Fruit fly (Drosophila melanogaster) Kc167 (cell line): Measurements from ENCODE around the gene CG13012.

ENCODE experiments used
- Myc ChIP-seq: fragments of >200 bp; optimal IDR thresholded peaks from 2 replicates; lab custom pipeline; 2017; ENCODE audit warnings: missing external identifiers
- Sin3A ChIP-seq: fragments of >200 bp; optimal IDR thresholded peaks from 2 replicates; lab custom pipeline; 2018; ENCODE audit warnings: missing external identifiers
- h ChIP-seq: fragments of >200 bp; optimal IDR thresholded peaks from 3 replicates; lab custom pipeline; 2018; ENCODE audit warnings: missing external identifiers
- insv ChIP-seq: fragments of >200 bp; optimal IDR thresholded peaks from 3 replicates; lab custom pipeline; 2018; ENCODE audit warnings: missing external identifiers
- psq ChIP-seq: fragments of >200 bp; optimal IDR thresholded peaks from 2 replicates; lab custom pipeline; 2017; ENCODE audit warnings: missing external identifiers
- ttk ChIP-seq: sonication (Bioruptor generic); optimal IDR thresholded peaks from 2 replicates; lab custom pipeline; 2017; ENCODE audit warnings: missing external identifiers

CG13012 gene

DNA sequence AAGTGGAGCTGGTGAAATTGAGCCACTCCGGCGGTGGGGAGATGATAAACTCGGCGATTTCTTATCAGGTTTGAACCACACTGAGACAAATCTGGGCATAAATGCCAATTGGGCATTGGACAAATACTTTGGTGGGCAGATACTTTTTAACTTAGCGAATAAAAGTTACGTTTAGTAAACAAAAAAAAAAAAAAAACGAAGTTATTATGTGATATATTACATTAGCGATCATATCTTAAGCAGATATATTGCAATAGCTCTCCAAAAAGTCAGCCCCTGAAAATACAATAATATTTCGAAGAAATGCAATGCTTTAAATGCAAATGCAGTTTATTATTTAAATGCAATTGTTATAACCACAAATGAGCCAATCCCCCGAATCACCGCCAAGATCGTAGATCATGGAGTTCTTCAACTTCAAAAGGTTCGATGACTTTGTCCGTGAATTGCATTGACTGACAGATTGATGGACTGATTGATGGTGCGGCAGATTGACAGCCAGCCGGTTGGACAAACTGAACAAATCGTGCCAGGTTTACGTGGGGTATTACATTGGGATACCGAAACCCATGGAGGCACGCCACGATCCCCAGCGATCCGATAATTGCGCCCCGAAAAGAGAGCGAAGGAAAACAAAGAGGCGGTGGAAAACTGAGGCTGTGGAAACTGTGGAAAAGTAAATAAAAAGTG, 21.5 kb upstream of the CG13012 start:
- TF ChIP-seq psq (lab: Kevin White, UChicago), result no peak
- no peak for TF ChIP-seq Sin3A (lab: Kevin White, UChicago)
- no peak for TF ChIP-seq ttk (lab: Kevin White, UChicago)
- no peak for TF ChIP-seq h (lab: Kevin White, UChicago)
- TF ChIP-seq Myc (lab: Kevin White, UChicago), result no peak
- TF ChIP-seq insv (lab: Kevin White, UChicago), result no peak

DNA sequence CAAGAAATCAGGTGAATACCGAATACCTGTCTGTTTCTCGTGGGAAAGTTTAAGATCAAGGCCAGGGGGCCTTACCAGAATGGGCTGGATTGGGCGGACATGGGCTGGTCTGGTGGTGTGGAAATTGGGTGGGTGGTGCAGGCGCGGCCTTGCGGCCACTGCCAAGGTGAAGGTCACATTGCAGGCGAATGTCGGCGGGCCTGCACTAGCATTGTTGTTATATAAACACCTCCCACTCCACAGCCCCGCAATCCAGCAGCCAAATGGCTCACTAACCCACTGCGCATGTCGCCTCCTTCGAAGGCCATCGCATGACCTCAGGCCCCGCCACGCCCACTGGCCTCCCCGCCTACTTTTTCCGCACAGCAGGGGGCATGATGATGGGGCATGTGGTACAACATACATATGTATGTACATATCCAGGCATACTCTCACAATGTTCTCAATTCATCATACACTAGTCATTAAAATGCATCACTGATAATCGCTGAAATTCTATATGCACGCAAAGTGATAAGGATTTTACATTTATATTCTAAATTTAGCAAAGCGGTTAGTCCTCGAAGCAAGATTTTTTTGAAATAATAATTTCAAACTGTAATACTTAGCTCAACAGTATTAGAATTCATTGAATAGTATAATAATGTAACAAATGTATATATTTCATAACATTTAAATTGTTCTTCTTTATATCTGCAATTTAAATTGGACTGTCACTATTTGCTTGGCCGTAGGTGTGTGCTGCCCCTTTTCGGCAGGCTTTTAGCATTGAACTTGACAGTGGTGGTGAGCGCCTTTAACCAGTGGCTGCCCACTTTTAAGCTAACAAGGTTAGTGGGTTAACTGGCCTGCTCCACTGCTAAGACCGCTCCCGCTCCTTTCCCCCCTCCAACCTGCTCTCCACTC, 20.3 kb upstream of the CG13012 start:
- TF ChIP-seq ttk (lab: Kevin White, UChicago) (no peak), insv (lab: Kevin White, UChicago) (no peak), psq (lab: Kevin White, UChicago) (no peak), Myc (lab: Kevin White, UChicago) (no peak), h (lab: Kevin White, UChicago) (no peak), Sin3A (lab: Kevin White, UChicago) (no peak)

DNA sequence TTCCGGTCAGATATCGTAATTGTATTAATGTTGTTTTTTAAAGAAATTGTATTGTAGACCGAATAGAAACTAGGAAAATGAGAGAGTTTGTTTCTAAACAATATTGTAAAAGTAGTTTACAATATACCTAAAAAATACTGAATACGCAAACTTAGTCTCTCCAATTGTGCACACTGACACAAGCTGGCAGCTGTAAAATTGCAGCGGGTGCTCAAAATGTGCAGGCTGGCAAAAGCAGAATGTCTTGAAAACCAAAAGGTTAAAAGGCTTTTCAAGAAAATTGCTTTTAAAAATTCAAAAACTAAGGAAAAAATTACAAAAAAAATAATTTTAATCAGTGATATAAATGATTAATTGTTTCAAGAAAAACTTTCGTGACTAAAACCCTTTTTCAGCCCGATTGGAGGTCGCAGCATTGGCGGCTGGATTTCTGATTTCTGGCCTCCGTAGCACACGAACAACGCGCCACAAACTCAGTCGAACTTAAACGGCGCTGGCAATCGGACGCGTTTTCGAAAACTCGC, 19.2 kb upstream of the CG13012 start, which contains the start of gene CG4678:
TSS of gene CG4678 (plus strand) at position 474 of the 524 bp plus-strand sequence.
- no peak for TF ChIP-seq h (lab: Kevin White, UChicago)
- TF ChIP-seq Sin3A (lab: Kevin White, UChicago), result no peak
- TF ChIP-seq psq (lab: Kevin White, UChicago), result no peak
- no peak for TF ChIP-seq ttk (lab: Kevin White, UChicago)
- TF ChIP-seq Myc (lab: Kevin White, UChicago), result no peak
- no peak for TF ChIP-seq insv (lab: Kevin White, UChicago)

DNA sequence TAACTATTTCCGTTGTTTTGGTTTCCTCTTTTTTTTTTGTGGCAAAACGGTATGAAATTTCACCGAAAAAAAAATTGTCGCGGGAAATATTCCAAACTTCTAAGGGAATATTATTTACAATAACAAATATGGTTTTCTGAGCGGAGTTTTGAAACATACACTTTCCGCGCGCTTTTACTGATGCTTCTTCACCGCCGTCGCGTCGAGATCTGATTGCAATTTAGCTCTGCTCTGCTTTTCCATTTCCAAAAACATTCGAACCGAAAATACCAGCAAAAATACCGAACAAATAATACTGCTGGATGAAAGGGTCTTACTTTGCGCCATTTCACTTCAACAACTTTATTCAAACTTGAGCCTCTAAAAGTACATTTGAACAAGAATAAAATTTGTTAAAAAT, 18.4 kb upstream of the CG13012 start, which contains the start of gene Septin4:
TSS of gene Septin4 (minus strand) at position 215 of the 400 bp plus-strand sequence.
- no peak for TF ChIP-seq ttk (lab: Kevin White, UChicago)

DNA sequence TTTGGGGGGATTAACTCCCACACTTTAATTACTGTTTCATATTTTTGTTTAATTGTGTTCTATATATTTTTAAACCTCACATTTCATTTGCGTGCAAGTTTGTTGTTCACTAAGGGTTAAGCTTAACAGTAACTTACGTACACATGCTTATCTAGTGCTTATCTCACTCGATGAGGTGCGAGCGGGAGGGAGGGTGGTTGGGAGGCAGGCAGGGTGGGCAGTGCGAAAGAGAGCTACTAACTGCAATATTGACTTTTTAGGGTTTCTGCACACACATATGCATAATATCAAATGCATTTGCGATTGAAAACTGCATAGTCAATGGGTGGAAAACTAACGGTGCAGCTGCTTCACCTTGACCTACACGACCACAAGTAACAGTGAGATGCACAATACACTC, 17.9 kb upstream of the CG13012 start:
- no peak for TF ChIP-seq ttk (lab: Kevin White, UChicago)
- no peak for TF ChIP-seq h (lab: Kevin White, UChicago)
- TF ChIP-seq psq (lab: Kevin White, UChicago), result no peak
- no peak for TF ChIP-seq insv (lab: Kevin White, UChicago)
- TF ChIP-seq Myc (lab: Kevin White, UChicago), result no peak
- TF ChIP-seq Sin3A (lab: Kevin White, UChicago), result no peak

DNA sequence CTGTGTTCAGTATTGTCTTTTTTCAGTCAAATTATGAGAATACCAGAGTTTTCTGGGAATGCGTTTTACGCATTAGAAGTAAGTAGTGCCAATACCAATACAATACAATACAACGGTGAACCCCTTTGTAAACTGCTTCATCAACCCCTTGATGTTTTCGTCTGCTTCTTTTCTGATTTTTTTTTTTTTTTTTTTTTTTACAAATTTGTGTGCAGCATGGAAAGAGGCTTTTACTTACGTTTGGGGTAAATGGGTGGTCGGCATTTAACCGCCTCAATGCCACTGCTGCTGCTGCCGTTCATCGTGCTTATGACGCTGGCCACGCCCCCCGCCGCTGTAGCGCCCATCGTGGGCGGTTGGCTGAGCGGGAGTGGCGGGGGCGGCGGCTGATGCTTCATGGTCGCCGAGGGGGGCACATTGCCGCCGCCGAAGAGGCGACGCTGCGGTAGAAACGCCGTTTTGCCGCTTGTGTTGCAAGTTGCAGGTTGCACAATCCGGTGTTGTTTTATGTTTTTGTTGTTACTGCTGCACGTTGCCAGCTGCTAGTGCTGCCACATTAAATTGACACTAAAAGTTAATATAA, 17.3 kb upstream of the CG13012 start:
- TF ChIP-seq h (lab: Kevin White, UChicago), result no peak
- no peak for TF ChIP-seq insv (lab: Kevin White, UChicago)
- TF ChIP-seq Sin3A (lab: Kevin White, UChicago), result no peak
- no peak for TF ChIP-seq psq (lab: Kevin White, UChicago)
- TF ChIP-seq ttk (lab: Kevin White, UChicago), result no peak
- no peak for TF ChIP-seq Myc (lab: Kevin White, UChicago)

DNA sequence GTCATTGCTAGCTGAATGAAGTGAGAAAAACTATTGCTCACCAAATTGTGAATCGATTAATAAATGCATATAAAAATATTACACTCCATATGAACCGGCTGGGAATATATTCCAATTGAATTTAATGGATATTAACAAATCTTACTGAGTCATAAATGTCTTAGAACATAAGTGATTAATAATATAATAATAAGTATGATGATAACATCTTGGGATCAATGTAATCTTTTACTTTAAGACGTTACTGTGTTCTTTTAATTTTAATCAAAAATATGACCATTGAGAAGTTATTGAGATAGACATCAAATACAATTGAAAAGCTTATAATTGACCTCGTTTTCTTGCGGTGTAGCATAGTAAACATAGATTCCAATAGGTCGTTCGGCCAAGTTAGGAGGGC, 15.8 kb upstream of the CG13012 start:
- TF ChIP-seq h (lab: Kevin White, UChicago) (no peak), psq (lab: Kevin White, UChicago) (no peak), Myc (lab: Kevin White, UChicago) (no peak), Sin3A (lab: Kevin White, UChicago) (no peak), insv (lab: Kevin White, UChicago) (no peak), ttk (lab: Kevin White, UChicago) (no peak)

DNA sequence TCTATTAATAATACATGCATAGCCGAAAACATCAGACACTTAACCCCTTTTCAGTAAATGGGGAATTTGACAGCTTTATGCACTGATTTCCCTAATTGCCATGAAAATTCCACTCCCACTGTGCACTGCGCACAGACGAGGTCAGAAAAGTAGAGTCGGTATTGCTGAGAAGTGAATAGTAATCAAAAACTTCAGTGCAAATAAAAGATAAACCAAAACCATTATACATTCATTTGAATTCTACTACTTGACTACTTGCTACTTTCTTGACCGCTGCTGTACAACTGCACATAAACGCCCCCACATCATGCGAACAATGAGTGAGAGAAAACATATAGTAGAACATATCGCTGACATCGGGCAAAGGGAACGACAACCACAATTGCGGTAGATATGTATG, 14.9 kb upstream of the CG13012 start:
- TF ChIP-seq h (lab: Kevin White, UChicago) (no peak), ttk (lab: Kevin White, UChicago) (no peak), psq (lab: Kevin White, UChicago) (no peak), Sin3A (lab: Kevin White, UChicago) (no peak), insv (lab: Kevin White, UChicago) (no peak), Myc (lab: Kevin White, UChicago) (no peak)

DNA sequence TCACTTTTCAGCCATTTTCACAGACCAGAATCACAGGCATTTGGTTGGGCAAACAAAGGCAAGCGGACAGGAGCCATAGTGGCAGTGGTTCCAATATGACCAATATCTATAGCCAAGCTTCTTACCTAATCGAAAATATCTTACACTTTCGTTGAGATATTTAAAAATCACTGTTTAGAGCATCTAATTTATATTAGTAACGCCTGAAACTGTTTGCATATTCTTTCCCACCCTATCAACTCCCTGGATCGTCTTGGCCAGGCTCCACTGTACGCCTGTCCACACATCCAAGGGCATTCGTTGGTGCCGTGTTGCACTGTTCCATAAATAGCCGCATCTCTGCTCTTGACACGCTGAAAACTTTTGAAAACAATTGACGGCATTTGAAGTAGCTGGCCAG, 13.9 kb upstream of the CG13012 start:
- TF ChIP-seq h (lab: Kevin White, UChicago), result no peak
- no peak for TF ChIP-seq ttk (lab: Kevin White, UChicago)
- TF ChIP-seq psq (lab: Kevin White, UChicago), result no peak

DNA sequence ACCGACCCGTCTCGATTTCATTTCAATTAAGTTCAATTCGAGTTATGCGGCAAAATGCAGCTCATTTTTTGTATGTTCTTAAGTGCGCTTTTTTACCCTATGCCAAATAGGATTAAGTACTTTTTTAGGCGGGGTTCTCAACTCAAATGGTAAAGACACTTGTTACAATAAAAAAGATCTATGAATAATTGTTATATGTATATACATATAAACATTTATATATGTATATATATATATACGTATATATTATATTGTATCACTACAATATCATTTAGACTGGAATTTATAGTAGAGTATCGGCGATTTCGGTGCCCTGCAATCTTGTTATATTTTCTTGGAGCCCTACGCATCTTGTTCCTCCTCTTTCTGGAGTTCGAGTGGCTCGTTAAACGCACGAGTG, 13.4 kb upstream of the CG13012 start:
- TF ChIP-seq h (lab: Kevin White, UChicago) (no peak), Myc (lab: Kevin White, UChicago) (no peak), Sin3A (lab: Kevin White, UChicago) (no peak), insv (lab: Kevin White, UChicago) (no peak), ttk (lab: Kevin White, UChicago) (no peak), psq (lab: Kevin White, UChicago) (no peak)

DNA sequence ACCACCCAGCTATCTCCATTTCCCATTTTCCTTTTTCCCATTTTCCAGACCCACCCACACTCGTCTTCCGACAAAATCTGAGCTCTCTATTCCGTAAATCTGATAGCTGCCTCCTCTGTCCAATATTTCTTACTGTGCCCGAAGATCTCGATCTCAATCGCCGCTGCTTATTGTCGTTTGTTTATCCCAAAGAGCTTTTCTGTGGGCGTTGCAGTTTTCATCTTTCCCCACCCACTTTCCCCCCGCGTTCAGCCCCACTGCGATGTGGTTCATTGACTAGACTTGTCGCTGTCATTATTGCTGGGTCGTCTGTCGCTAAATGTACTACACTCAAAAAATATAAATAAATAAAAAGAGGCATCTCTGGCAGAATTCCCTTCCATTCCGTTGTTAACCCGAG, 12.8 kb upstream of the CG13012 start:
- TF ChIP-seq Sin3A (lab: Kevin White, UChicago) (no peak), ttk (lab: Kevin White, UChicago) (no peak), insv (lab: Kevin White, UChicago) (no peak), h (lab: Kevin White, UChicago) (no peak), Myc (lab: Kevin White, UChicago) (no peak), psq (lab: Kevin White, UChicago) (no peak)
